Worm (Caenorhabditis elegans): Measurements from ENCODE around the gene col-111.

ce11 chrIV:4653708-4654107 lies 4.1 kb downstream of the col-111 start:
- TF ChIP-seq sem-2 (GFP tag; optimal IDR thresholded peaks at IDR 0.05) (no peak), ceh-83 (GFP tag; optimal IDR thresholded peaks at IDR 0.05) (no peak), nhr-76 (tag; optimal IDR thresholded peaks at IDR 0.05) (no peak), pha-4 (tag; optimal IDR thresholded peaks at IDR 0.05) (no peak)
